Fruit fly (Drosophila melanogaster): ENCODE data around the gene Skel.

dm6 chr3R:10709264-10709663, 22.5 kb downstream of the Skel start, which contains the start of gene CG31373:
- no peak for TF ChIP-seq Met (GFP tag; optimal IDR thresholded peaks at IDR 0.05)
- no peak for TF ChIP-seq CG11762 (GFP tag; optimal IDR thresholded peaks at IDR 0.05; ENCODE audit: insufficient read depth)
- no peak for TF ChIP-seq CG15336 (GFP tag; IDR thresholded peaks at IDR 0.05)
- no peak for TF ChIP-seq Ets21C (GFP tag; optimal IDR thresholded peaks at IDR 0.05)
- TF ChIP-seq CG8319 (GFP tag; optimal IDR thresholded peaks at IDR 0.05), result no peak
- TF ChIP-seq Eip93F (GFP tag; optimal IDR thresholded peaks at IDR 0.05), result no peak
- no peak for TF ChIP-seq pdm3 (GFP tag; optimal IDR thresholded peaks at IDR 0.05)
- no peak for TF ChIP-seq Hr38 (GFP tag; optimal IDR thresholded peaks at IDR 0.05)
- no peak for TF ChIP-seq Blimp-1 (GFP tag; optimal IDR thresholded peaks at IDR 0.05)
- no peak for TF ChIP-seq CG6792 (GFP tag; optimal IDR thresholded peaks at IDR 0.05)
- TF ChIP-seq Hr39 (GFP tag; optimal IDR thresholded peaks at IDR 0.05), result no peak
- TF ChIP-seq cyc (GFP tag; optimal IDR thresholded peaks at IDR 0.05), result no peak
- no peak for TF ChIP-seq esn (GFP tag; optimal IDR thresholded peaks at IDR 0.05)
